Fruit fly (Drosophila melanogaster) whole organism, prepupa: Measurements from ENCODE around the gene CG9586.

ENCODE experiments used
- Blimp-1 ChIP-seq: fragments of 200-800 bp; sonication (Bioruptor generic); optimal IDR thresholded peaks from 3 replicates; lab custom pipeline; 2017; ENCODE audit warnings: missing biosample characterization, missing genetic modification characterization, mild to moderate bottlenecking, moderate library complexity, missing genetic modification reagents
- CG10669 ChIP-seq: fragments of 200-800 bp; sonication (Bioruptor generic); optimal IDR thresholded peaks from 3 replicates; lab custom pipeline; 2018; ENCODE audit warnings: missing biosample characterization, mild to moderate bottlenecking, missing genetic modification characterization, moderate library complexity
- CG11902 ChIP-seq: fragments of 200-800 bp; sonication (Bioruptor generic); optimal IDR thresholded peaks from 3 replicates; lab custom pipeline; 2016; ENCODE audit warnings: missing biosample characterization, missing genetic modification characterization
- CG1621 ChIP-seq: fragments of 200-800 bp; sonication (Bioruptor generic); optimal IDR thresholded peaks from 3 replicates; lab custom pipeline; 2018; ENCODE audit warnings: missing biosample characterization, mild to moderate bottlenecking, missing genetic modification characterization
- CG34406 ChIP-seq: fragments of 200-800 bp; sonication (Bioruptor generic); optimal IDR thresholded peaks from 3 replicates; lab custom pipeline; 2016; ENCODE audit warnings: missing biosample characterization, missing genetic modification characterization
- CG4318 ChIP-seq: fragments of 200-800 bp; sonication (Bioruptor generic); optimal IDR thresholded peaks from 3 replicates; lab custom pipeline; 2017; ENCODE audit warnings: missing biosample characterization, mild to moderate bottlenecking, missing genetic modification characterization
- CG9139 ChIP-seq: fragments of 200-800 bp; sonication (Bioruptor generic); optimal IDR thresholded peaks from 3 replicates; lab custom pipeline; 2017; ENCODE audit warnings: missing biosample characterization, mild to moderate bottlenecking, missing genetic modification characterization
- Ets96B ChIP-seq: fragments of 200-800 bp; optimal IDR thresholded peaks from 2 replicates; lab custom pipeline; 2019; ENCODE audit warnings: missing biosample characterization, mild to moderate bottlenecking, missing genetic modification characterization, moderate library complexity
- Sox102F ChIP-seq: fragments of 200-800 bp; sonication (Bioruptor generic); optimal IDR thresholded peaks from 2 replicates; lab custom pipeline; 2016; ENCODE audit warnings: missing biosample characterization, mild to moderate bottlenecking, missing genetic modification characterization
- dac ChIP-seq: fragments of 200-800 bp; sonication (Bioruptor generic); optimal IDR thresholded peaks from 2 replicates; lab custom pipeline; 2017; ENCODE audit warnings: missing biosample characterization, mild to moderate bottlenecking, missing genetic modification characterization
- lz ChIP-seq: fragments of 200-800 bp; sonication (Bioruptor generic); optimal IDR thresholded peaks from 3 replicates; lab custom pipeline; 2016; ENCODE audit warnings: missing biosample characterization, missing genetic modification characterization
- pdm3 ChIP-seq: fragments of 200-800 bp; sonication (Bioruptor generic); optimal IDR thresholded peaks from 3 replicates; lab custom pipeline; 2016; ENCODE audit warnings: missing biosample characterization, missing genetic modification characterization
- spab ChIP-seq: fragments of 200-800 bp; sonication (Bioruptor generic); optimal IDR thresholded peaks from 2 replicates; lab custom pipeline; 2017; ENCODE audit warnings: missing biosample characterization, mild to moderate bottlenecking, missing genetic modification characterization, missing genetic modification reagents
- topi ChIP-seq: fragments of 200-800 bp; sonication (Bioruptor generic); optimal IDR thresholded peaks from 3 replicates; lab custom pipeline; 2016; ENCODE audit warnings: missing biosample characterization, missing genetic modification characterization

- TF ChIP-seq CG1621 (tag; lab: Kevin White, UChicago) (peak; percentile 34), CG10669 (peak; percentile 55), Ets96B (tag; lab: Kevin White, UChicago) (peak; percentile 72), CG9139 (GFP tag; lab: Kevin White, UChicago) (peak; percentile 48), pdm3 (GFP tag; lab: Kevin White, UChicago) (peak; percentile 39), lz (peak; percentile 33), spab (GFP tag; lab: Kevin White, UChicago) (peak; percentile 60), Blimp-1 (GFP tag; lab: Kevin White, UChicago) (no peak), Sox102F (GFP tag; lab: Kevin White, UChicago) (peak; percentile 36), dac (GFP tag; lab: Kevin White, UChicago) (no peak), CG34406 (GFP tag; lab: Kevin White, UChicago) (peak; percentile 66), topi (GFP tag; lab: Kevin White, UChicago) (peak; percentile 27), CG4318 (GFP tag; lab: Kevin White, UChicago) (peak; percentile 40), CG11902 (GFP tag; lab: Kevin White, UChicago) (no peak)
Observed at dm6 chr2L:9133169-9133568, 33.1 kb downstream of the CG9586 start.
